Fruit fly (Drosophila melanogaster): ENCODE measurements around the gene CG14411.
A peak's percentile ranks its signal among the peaks of the same experiment; 100 is the strongest.

The CG14411 gene

dm6 chrX:14840417-14840872 lies 8.0 kb downstream of the CG14411 start (continued):
- TF ChIP-seq Trl (optimal IDR thresholded peaks at IDR 0.05) (no peak), Trl (GFP tag; optimal IDR thresholded peaks at IDR 0.05) (no peak), E2f2 (GFP tag; IDR thresholded peaks at IDR 0.05) (0 out of 2 replicates have a peak, but pooled peaks have one; percentile 23), CG17385 (GFP tag; optimal IDR thresholded peaks at IDR 0.05) (peak; percentile 26), Awh (GFP tag; IDR thresholded peaks at IDR 0.05) (no peak), Bgb (GFP tag; IDR thresholded peaks at IDR 0.05; ENCODE audit: partially characterized antibody) (no peak), pb (GFP tag; optimal IDR thresholded peaks at IDR 0.05) (no peak), Camta (GFP tag; optimal IDR thresholded peaks at IDR 0.05) (no peak), CG9797 (GFP tag; optimal IDR thresholded peaks at IDR 0.05) (no peak), twi (tag; optimal IDR thresholded peaks at IDR 0.05) (no peak), CG17328 (GFP tag; IDR thresholded peaks at IDR 0.05) (peak; percentile 23; the same call in 1 of the 2 replicates), zfh2 (GFP tag; optimal IDR thresholded peaks at IDR 0.05) (no peak), Sox100B (GFP tag; optimal IDR thresholded peaks at IDR 0.05) (peak; percentile 39), NfI (GFP tag; optimal IDR thresholded peaks at IDR 0.05) (no peak), ems (GFP tag; optimal IDR thresholded peaks at IDR 0.05) (no peak), Dip3 (GFP tag; optimal IDR thresholded peaks at IDR 0.05) (no peak), CG6654 (GFP tag; optimal IDR thresholded peaks at IDR 0.05) (no peak), NC2β (GFP tag; optimal IDR thresholded peaks at IDR 0.05) (no peak), dpn (GFP tag; optimal IDR thresholded peaks at IDR 0.05) (peak in 1 of 2 experiments; percentile 36), CG1529 (GFP tag; optimal IDR thresholded peaks at IDR 0.05) (no peak), Drgx (GFP tag; IDR thresholded peaks at IDR 0.05) (peak; percentile 28; the same call in 1 of the 2 replicates), bcd (GFP tag; optimal IDR thresholded peaks at IDR 0.05) (peak; percentile 15), HLHmδ (GFP tag; optimal IDR thresholded peaks at IDR 0.05) (no peak), CG17829 (tag; optimal IDR thresholded peaks at IDR 0.05) (peak; percentile 42), sd (tag; optimal IDR thresholded peaks at IDR 0.05) (no peak), CG33557 (GFP tag; optimal IDR thresholded peaks at IDR 0.05) (no peak), hb (GFP tag; IDR thresholded peaks at IDR 0.05; ENCODE audit: partially characterized antibody) (no peak), CG1233 (GFP tag; optimal IDR thresholded peaks at IDR 0.05) (no peak), Elba2 (GFP tag; optimal IDR thresholded peaks at IDR 0.05) (no peak), tup (GFP tag; optimal IDR thresholded peaks at IDR 0.05) (no peak), da (GFP tag; optimal IDR thresholded peaks at IDR 0.05) (no peak), gro (GFP tag; optimal IDR thresholded peaks at IDR 0.05) (no peak), hth (optimal IDR thresholded peaks at IDR 0.05) (no peak), CG14965 (GFP tag; optimal IDR thresholded peaks at IDR 0.05; ENCODE audit: borderline replicate concordance) (no peak), CG34224 (GFP tag; IDR thresholded peaks at IDR 0.05; ENCODE audit: partially characterized antibody) (no peak), CG18262 (tag; optimal IDR thresholded peaks at IDR 0.05) (peak; percentile 56), fd96Cb (tag; optimal IDR thresholded peaks at IDR 0.05) (peak; percentile 55), en (GFP tag; optimal IDR thresholded peaks at IDR 0.05) (no peak), phol (tag; optimal IDR thresholded peaks at IDR 0.05) (peak; percentile 58), schlank (tag; optimal IDR thresholded peaks at IDR 0.05) (no peak), CG7357 (GFP tag; IDR thresholded peaks at IDR 0.05) (no peak), CG30431 (GFP tag; optimal IDR thresholded peaks at IDR 0.05) (no peak), Asciz (GFP tag; optimal IDR thresholded peaks at IDR 0.05) (peak; percentile 33), Rx (GFP tag; IDR thresholded peaks at IDR 0.05) (no peak), tio (GFP tag; optimal IDR thresholded peaks at IDR 0.05) (no peak), nom (GFP tag; optimal IDR thresholded peaks at IDR 0.05) (peak; percentile 81), Nf-YA (GFP tag; IDR thresholded peaks at IDR 0.05) (no peak), CG9817 (tag; optimal IDR thresholded peaks at IDR 0.05) (peak; percentile 32), sens-2 (GFP tag; IDR thresholded peaks at IDR 0.05) (no peak), Eip74EF (GFP tag; optimal IDR thresholded peaks at IDR 0.05) (peak in 1 of 2 experiments; percentile 30), CG5953 (GFP tag; IDR thresholded peaks at IDR 0.05) (no peak)
